Worm (Caenorhabditis elegans) whole organism, young adult: Measurements from ENCODE around the gene col-75.

ENCODE experiments used
- F10E7.11 ChIP-seq: sonication (generic microtip); optimal IDR thresholded peaks from 2 replicates; lab custom pipeline; 2017; ENCODE audit warnings: mild to moderate bottlenecking, missing genetic modification characterization, moderate library complexity, missing compliant biosample characterization
- F33H1.4 ChIP-seq: fragments of 200-800 bp; sonication (Bioruptor generic); IDR thresholded peaks from 2 replicates; pipeline ENCODE4 v1.3.6; 2022; ENCODE audit warnings: missing genetic modification reagents, missing genetic modification characterization, missing compliant biosample characterization
- F55B11.4 ChIP-seq: sonication (generic microtip); optimal IDR thresholded peaks from 2 replicates; lab custom pipeline; 2016; ENCODE audit warnings: missing compliant biosample characterization, missing genetic modification characterization, borderline replicate concordance; ENCODE audit not compliant: insufficient read depth
- Y56A3A.18 ChIP-seq: fragments of 200-800 bp; sonication (Bioruptor generic); IDR thresholded peaks from 2 replicates; pipeline ENCODE4 v1.3.6; 2022; ENCODE audit warnings: missing genetic modification reagents, missing genetic modification characterization, missing compliant biosample characterization
- egrh-3 ChIP-seq: fragments of 200-800 bp; sonication (Bioruptor generic); IDR thresholded peaks from 2 replicates; pipeline ENCODE4 v1.3.6; 2022; ENCODE audit warnings: missing genetic modification reagents, missing genetic modification characterization, missing compliant biosample characterization
- madf-3 ChIP-seq: fragments of 200-800 bp; sonication (Bioruptor generic); IDR thresholded peaks from 2 replicates; pipeline ENCODE4 v1.3.6; 2022; ENCODE audit warnings: missing genetic modification reagents, missing genetic modification characterization, missing compliant biosample characterization
- mel-28 ChIP-seq: sonication (generic microtip); optimal IDR thresholded peaks from 2 replicates; lab custom pipeline; 2016; ENCODE audit warnings: borderline replicate concordance, mild to moderate bottlenecking, missing genetic modification characterization, missing compliant biosample characterization
- snpc-1.1 ChIP-seq: sonication (generic microtip); optimal IDR thresholded peaks from 2 replicates; lab custom pipeline; 2017; ENCODE audit warnings: missing genetic modification characterization, mild to moderate bottlenecking, missing compliant biosample characterization, antibody characterized with exemption, moderate library complexity, missing genotype, missing genetic modification reagents; ENCODE audit not compliant: insufficient read depth
- unc-62 ChIP-seq: fragments of 150-350 bp; optimal IDR thresholded peaks from 2 replicates; lab custom pipeline; 2014; ENCODE audit warnings: missing biosample characterization, missing genetic modification reagents, missing genetic modification characterization

DNA sequence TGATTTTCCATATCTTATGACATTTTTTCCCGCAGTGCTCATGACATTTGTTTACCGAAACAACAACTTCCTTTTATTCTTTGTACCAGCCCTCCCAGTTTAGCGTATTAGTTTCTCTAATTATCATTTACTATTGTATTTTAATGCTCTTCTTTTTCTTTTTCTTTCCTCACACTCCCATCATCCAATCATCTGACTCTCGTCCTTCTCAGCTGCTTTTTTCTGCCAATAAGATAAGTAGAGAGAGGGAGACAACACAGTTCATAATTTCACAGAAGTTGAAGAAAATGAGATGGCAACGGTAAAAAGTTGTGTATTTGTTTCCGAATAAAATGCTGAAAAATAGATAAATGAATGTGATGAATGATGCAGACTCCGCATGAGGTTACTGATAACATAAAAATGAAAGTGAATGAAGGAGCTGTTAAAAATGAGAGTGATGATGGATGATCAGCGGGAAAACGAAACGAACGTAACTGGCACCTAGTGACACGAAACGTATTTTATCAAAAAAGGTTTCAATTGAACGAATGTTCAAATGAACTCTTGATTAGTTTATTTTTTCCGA is 48.6 kb upstream of the col-75 start:
- no peak for TF ChIP-seq F55B11.4
- TF ChIP-seq madf-3 (GFP tag; lab: Robert Waterston, UW), result no peak
- no peak for TF ChIP-seq unc-62
- TF ChIP-seq egrh-3 (GFP tag; lab: Robert Waterston, UW), result no peak
- no peak for TF ChIP-seq Y56A3A.18 (GFP tag; lab: Robert Waterston, UW)
- no peak for TF ChIP-seq snpc-1.1 (tag; lab: Kevin White, UChicago)
- TF ChIP-seq mel-28 (tag; lab: Kevin White, UChicago), result no peak
- no peak for TF ChIP-seq F33H1.4
- TF ChIP-seq F10E7.11, result no peak
